Worm (Caenorhabditis elegans) whole organism, mixed stage, embryonic: ENCODE measurements around the gene him-14.

Experiments used
- ces-1 ChIP-seq: fragments of 150-350 bp; optimal IDR thresholded peaks from 2 replicates; lab custom pipeline; 2014; ENCODE audit warnings: missing biosample characterization, missing genetic modification reagents, missing genetic modification characterization
- drap-1 ChIP-seq: fragments of 200-800 bp; sonication (Bioruptor generic); optimal IDR thresholded peaks from 3 replicates; lab custom pipeline; 2018; ENCODE audit warnings: mild to moderate bottlenecking, missing genetic modification characterization, missing compliant biosample characterization
- elt-3 ChIP-seq: fragments of 150-350 bp; optimal IDR thresholded peaks from 2 replicates; lab custom pipeline; 2014; ENCODE audit warnings: missing biosample characterization, missing genetic modification characterization
- ham-2 ChIP-seq: fragments of 200-800 bp; sonication (Bioruptor generic); optimal IDR thresholded peaks from 2 replicates; lab custom pipeline; 2018; ENCODE audit warnings: mild to moderate bottlenecking, missing genetic modification characterization, missing compliant biosample characterization
- hlh-1 ChIP-seq: fragments of 150-350 bp; optimal IDR thresholded peaks from 2 replicates; lab custom pipeline; 2014; ENCODE audit warnings: missing biosample characterization, missing genetic modification reagents, missing genetic modification characterization
- mab-5 ChIP-seq: fragments of 150-350 bp; optimal IDR thresholded peaks from 2 replicates; lab custom pipeline; 2014; ENCODE audit warnings: missing biosample characterization, missing genetic modification characterization
- mep-1 ChIP-seq: fragments of 150-350 bp; optimal IDR thresholded peaks from 2 replicates; lab custom pipeline; 2017; ENCODE audit warnings: missing biosample characterization, missing genetic modification reagents, missing genetic modification characterization, inconsistent platforms
- mls-2 ChIP-seq: sonication (generic microtip); optimal IDR thresholded peaks from 2 replicates; lab custom pipeline; 2016; ENCODE audit warnings: mild to moderate bottlenecking, missing genetic modification characterization, moderate library complexity, missing compliant biosample characterization
- nhr-237 ChIP-seq: fragments of 150-350 bp; optimal IDR thresholded peaks from 2 replicates; lab custom pipeline; 2014; ENCODE audit warnings: missing biosample characterization, missing genetic modification characterization
- unc-120 ChIP-seq: sonication (generic microtip); optimal IDR thresholded peaks from 2 replicates; lab custom pipeline; 2017; ENCODE audit warnings: missing genetic modification characterization, missing compliant biosample characterization; ENCODE audit not compliant: poor library complexity, severe bottlenecking
- unc-39 ChIP-seq: fragments of 150-350 bp; optimal IDR thresholded peaks from 2 replicates; lab custom pipeline; 2014; ENCODE audit warnings: missing biosample characterization, missing genetic modification characterization
- unc-62 ChIP-seq: fragments of 150-350 bp; optimal IDR thresholded peaks from 2 replicates; lab custom pipeline; 2014; ENCODE audit warnings: missing biosample characterization, missing genetic modification reagents, missing genetic modification characterization
- ztf-11 ChIP-seq: fragments of 150-350 bp; optimal IDR thresholded peaks from 2 replicates; lab custom pipeline; 2014; ENCODE audit warnings: missing biosample characterization, missing genetic modification characterization

- TF ChIP-seq ham-2 (GFP tag; lab: Kevin White, UChicago) (no peak), unc-120 (tag; lab: Kevin White, UChicago) (no peak), nhr-237 (tag; lab: Kevin White, UChicago) (no peak), hlh-1 (tag; lab: Kevin White, UChicago) (no peak), ztf-11 (tag; lab: Kevin White, UChicago) (no peak), drap-1 (no peak), elt-3 (tag; lab: Kevin White, UChicago) (no peak), mls-2 (tag; lab: Kevin White, UChicago) (no peak), unc-62 (GFP tag; lab: Kevin White, UChicago) (no peak), mep-1 (no peak), ces-1 (GFP tag; lab: Kevin White, UChicago) (no peak), unc-39 (tag; lab: Kevin White, UChicago) (no peak), mab-5 (no peak)
Observed at ce11 chrII:7106313-7106712, 36.5 kb upstream of the him-14 start.
